Fruit fly (Drosophila melanogaster): ENCODE data around the gene CG43689.

- TF ChIP-seq CG8159 (tag; optimal IDR thresholded peaks at IDR 0.05) (peak; percentile 49), CG32121 (GFP tag; IDR thresholded peaks at IDR 0.05) (0 out of 2 replicates have a peak, but pooled peaks have one; percentile 41), fd96Ca (GFP tag; IDR thresholded peaks at IDR 0.05) (no peak), CG4496 (GFP tag; IDR thresholded peaks at IDR 0.05) (no peak), CG34367 (tag; optimal IDR thresholded peaks at IDR 0.05) (peak; percentile 45), CG15710 (tag; optimal IDR thresholded peaks at IDR 0.05) (peak; percentile 64), Pif1B (GFP tag; optimal IDR thresholded peaks at IDR 0.05) (no peak), Ets98B (GFP tag; IDR thresholded peaks at IDR 0.05) (no peak), CG12605 (GFP tag; IDR thresholded peaks at IDR 0.05) (no peak), gl (tag; optimal IDR thresholded peaks at IDR 0.05) (peak; percentile 18), D1 (tag; optimal IDR thresholded peaks at IDR 0.05) (no peak)
Observed at dm6 chrX:4108114-4108439, 32.5 kb downstream of the CG43689 start.

Measured in whole organism, pupa.